Worm (Caenorhabditis elegans): ENCODE measurements around the gene tbc-18.

Gene tbc-18

DNA sequence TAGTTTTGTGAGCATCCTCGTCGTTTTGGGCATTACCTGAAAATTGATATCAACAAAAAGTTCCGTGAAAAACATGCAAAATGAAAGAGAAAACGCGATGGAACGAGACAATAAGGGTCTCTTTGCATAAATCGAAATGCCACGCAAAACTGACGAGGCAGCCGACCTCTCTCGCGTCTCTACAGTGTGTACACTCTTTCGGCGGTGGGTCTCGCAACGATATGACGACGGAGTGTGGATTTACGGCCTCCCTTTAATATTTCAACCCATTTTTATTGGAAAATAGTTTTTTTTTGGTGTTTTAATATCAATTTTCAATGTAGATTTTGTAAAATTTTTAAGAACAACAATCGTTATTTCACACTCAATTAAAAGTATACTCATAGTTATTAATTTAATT lies 43.7 kb downstream of the tbc-18 start, which contains the start of gene tag-123 (continued):
- no peak for TF ChIP-seq snpc-4 (GFP tag; optimal IDR thresholded peaks at IDR 0.05)
- TF ChIP-seq snpc-4 (tag; optimal IDR thresholded peaks at IDR 0.05): peak in 2 of 4 experiments; percentile 7 to 13
- no peak for TF ChIP-seq repo-1 (tag; optimal IDR thresholded peaks at IDR 0.05)
- peak; percentile 16 for TF ChIP-seq ZK185.1 (tag; optimal IDR thresholded peaks at IDR 0.05; ENCODE audit: poor library complexity, severe bottlenecking)
- no peak for TF ChIP-seq F52B5.7 (tag; optimal IDR thresholded peaks at IDR 0.05)
- TF ChIP-seq nfyb-1 (GFP tag; IDR thresholded peaks at IDR 0.05): no peak
- peak; percentile 66; the same call in 1 of the 2 replicates for TF ChIP-seq hmg-1.2 (GFP tag; IDR thresholded peaks at IDR 0.05)

DNA sequence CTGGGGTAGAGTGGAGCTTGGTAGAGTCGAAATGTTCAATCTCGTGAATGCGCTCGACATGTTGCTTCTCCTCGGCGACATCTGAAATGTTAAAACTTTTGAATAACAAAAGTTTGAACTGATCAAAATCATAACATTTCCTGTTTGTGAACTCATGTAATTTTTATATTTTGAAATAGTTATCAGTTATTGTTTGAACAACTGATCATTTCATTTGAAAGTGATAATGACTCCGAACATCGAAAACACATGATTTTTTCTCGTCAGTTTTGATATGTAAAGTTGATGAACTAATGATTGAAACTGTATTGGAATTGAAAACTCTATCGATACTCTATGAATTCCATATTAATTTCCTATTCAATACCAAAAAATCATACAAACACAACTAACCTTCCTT lies 44.8 kb downstream of the tbc-18 start:
- TF ChIP-seq cebp-1 (GFP tag; IDR thresholded peaks at IDR 0.05) (no peak), cebp-1 (tag; optimal IDR thresholded peaks at IDR 0.05) (peak; percentile 12), attf-3 (GFP tag; conservative IDR thresholded peaks at IDR 0.05) (no peak), T26A5.8 (tag; optimal IDR thresholded peaks at IDR 0.05) (no peak), nhr-80 (tag; optimal IDR thresholded peaks at IDR 0.05) (peak; percentile 18), F52B5.7 (tag; optimal IDR thresholded peaks at IDR 0.05) (no peak), nhr-120 (GFP tag; IDR thresholded peaks at IDR 0.05) (no peak), xnd-1 (tag; optimal IDR thresholded peaks at IDR 0.05) (no peak), repo-1 (tag; optimal IDR thresholded peaks at IDR 0.05) (no peak), C17E4.6 (GFP tag; IDR thresholded peaks at IDR 0.05) (no peak), ztf-25 (GFP tag; IDR thresholded peaks at IDR 0.05) (no peak)

DNA sequence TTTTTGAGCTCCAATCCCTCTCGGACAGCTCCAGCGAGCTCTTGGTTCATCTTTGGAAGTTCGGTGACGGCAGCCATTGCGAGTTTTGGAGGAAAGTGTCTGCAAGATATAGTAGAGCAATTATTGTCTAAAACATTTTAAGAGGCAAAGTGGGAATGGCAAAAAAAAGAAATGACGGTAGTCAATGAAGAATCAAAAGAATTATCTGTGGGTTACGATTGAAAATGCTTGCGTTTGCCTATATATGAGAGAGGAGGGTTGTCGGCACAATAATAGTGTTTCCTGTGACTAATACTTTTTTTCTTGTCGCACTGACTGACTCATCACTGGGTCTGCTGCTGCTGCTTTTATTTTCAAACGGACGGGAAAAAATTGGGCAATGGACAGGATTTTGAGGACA lies 45.3 kb downstream of the tbc-18 start, which contains the start of gene tth-1:
TSS of gene tth-1 (minus strand) at position 101 of the 400 bp plus-strand sequence.
- TF ChIP-seq nhr-80 (tag; optimal IDR thresholded peaks at IDR 0.05) (no peak), lir-1 (GFP tag; conservative IDR thresholded peaks at IDR 0.05) (no peak), K12H6.12 (tag; optimal IDR thresholded peaks at IDR 0.05) (no peak), ceh-91 (GFP tag; IDR thresholded peaks at IDR 0.05) (no peak), aptf-3 (GFP tag; IDR thresholded peaks at IDR 0.05) (no peak), F39B2.1 (GFP tag; IDR thresholded peaks at IDR 0.05) (no peak), lsy-27 (tag; optimal IDR thresholded peaks at IDR 0.05; ENCODE audit: borderline replicate concordance, insufficient read depth) (no peak), hmg-1.2 (GFP tag; IDR thresholded peaks at IDR 0.05) (no peak), rpc-1 (optimal IDR thresholded peaks at IDR 0.05) (no peak), rpc-1 (tag; optimal IDR thresholded peaks at IDR 0.05) (no peak), lin-35 (GFP tag; optimal IDR thresholded peaks at IDR 0.05) (no peak), akir-1 (GFP tag; optimal IDR thresholded peaks at IDR 0.05) (no peak), snpc-4 (GFP tag; optimal IDR thresholded peaks at IDR 0.05) (no peak), snpc-4 (tag; optimal IDR thresholded peaks at IDR 0.05) (no peak), F23B12.7 (tag; optimal IDR thresholded peaks at IDR 0.05; ENCODE audit: insufficient read depth) (no peak), ztf-18 (tag; optimal IDR thresholded peaks at IDR 0.05) (no peak), F57A8.1 (GFP tag; optimal IDR thresholded peaks at IDR 0.05) (no peak), cebp-2 (GFP tag; IDR thresholded peaks at IDR 0.05) (no peak), nhr-179 (tag; optimal IDR thresholded peaks at IDR 0.05) (no peak), ceh-58 (GFP tag; IDR thresholded peaks at IDR 0.05) (no peak)

DNA sequence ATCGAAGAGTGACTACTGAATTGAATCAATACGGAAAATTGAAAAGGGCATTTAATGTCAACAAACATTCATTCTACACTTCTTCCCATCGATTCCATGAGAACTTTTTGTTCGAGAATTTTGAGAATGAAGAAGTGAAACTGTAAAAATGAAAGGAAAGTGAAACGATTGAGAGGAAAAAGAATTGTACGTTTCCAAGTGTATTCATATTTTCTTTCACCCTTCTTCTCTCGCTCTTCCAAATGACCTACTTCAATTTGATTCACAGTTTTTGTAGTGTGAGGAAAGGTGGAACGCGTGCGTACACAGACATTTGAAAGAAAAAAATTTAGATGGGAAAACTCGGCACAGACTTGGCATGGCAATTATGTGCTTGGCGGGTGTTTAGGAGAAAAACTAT lies 45.9 kb downstream of the tbc-18 start:
- TF ChIP-seq nfya-2 (GFP tag; IDR thresholded peaks at IDR 0.05): no peak
- no peak for TF ChIP-seq sptf-2 (GFP tag; optimal IDR thresholded peaks at IDR 0.05)
- no peak for TF ChIP-seq cebp-2 (GFP tag; IDR thresholded peaks at IDR 0.05)
- no peak for TF ChIP-seq madf-10 (tag; optimal IDR thresholded peaks at IDR 0.05)
- no peak for TF ChIP-seq ceh-91 (GFP tag; IDR thresholded peaks at IDR 0.05)
- no peak for TF ChIP-seq athp-1 (tag; optimal IDR thresholded peaks at IDR 0.05)
- TF ChIP-seq nhr-27 (tag; optimal IDR thresholded peaks at IDR 0.05): no peak
- no peak for TF ChIP-seq nhr-179 (tag; optimal IDR thresholded peaks at IDR 0.05)
- TF ChIP-seq snpc-4 (GFP tag; optimal IDR thresholded peaks at IDR 0.05): no peak
- no peak for TF ChIP-seq snpc-4 (tag; optimal IDR thresholded peaks at IDR 0.05)
- no peak for TF ChIP-seq efl-1 (GFP tag; optimal IDR thresholded peaks at IDR 0.05)
- no peak for TF ChIP-seq rpc-1 (optimal IDR thresholded peaks at IDR 0.05)
- no peak for TF ChIP-seq rpc-1 (tag; optimal IDR thresholded peaks at IDR 0.05)
- TF ChIP-seq D2030.7 (GFP tag; IDR thresholded peaks at IDR 0.05): no peak
- TF ChIP-seq repo-1 (tag; optimal IDR thresholded peaks at IDR 0.05): no peak
- no peak for TF ChIP-seq unc-130 (GFP tag; optimal IDR thresholded peaks at IDR 0.05)
- TF ChIP-seq dox-1 (GFP tag; IDR thresholded peaks at IDR 0.05): no peak

All from whole organism, young adult.